Fruit fly (Drosophila melanogaster) whole organism, embryonic: Measurements from ENCODE around the gene Neto.
A peak's percentile ranks its signal among the peaks of the same experiment; 100 is the strongest.

ENCODE experiments used
- Atf6 ChIP-seq: fragments of 200-800 bp; sonication (Bioruptor generic); IDR thresholded peaks from 2 replicates; pipeline ENCODE4 v1.3.6; 2022; ENCODE audit warnings: missing biosample characterization, missing genetic modification characterization
- Bgb ChIP-seq: fragments of 200-800 bp; sonication (Bioruptor generic); IDR thresholded peaks from 2 replicates; pipeline ENCODE4 v1.3.6; 2022; ENCODE audit warnings: missing biosample characterization, missing genetic modification characterization; ENCODE audit not compliant: partially characterized antibody
- Bteb2 ChIP-seq: fragments of 200-800 bp; sonication (Bioruptor generic); optimal IDR thresholded peaks from 2 replicates; lab custom pipeline; 2016; ENCODE audit warnings: missing biosample characterization, missing genetic modification characterization
- CG10321 ChIP-seq: fragments of 200-800 bp; sonication (Bioruptor generic); IDR thresholded peaks from 2 replicates; pipeline ENCODE4 v1.3.6; 2022; ENCODE audit warnings: missing biosample characterization, missing genetic modification characterization
- CG10543 ChIP-seq: fragments of 200-800 bp; sonication (Bioruptor generic); optimal IDR thresholded peaks from 3 replicates; lab custom pipeline; 2017; ENCODE audit warnings: missing biosample characterization, mild to moderate bottlenecking, missing genetic modification characterization, moderate library complexity
- CG11504 ChIP-seq: fragments of 200-800 bp; sonication (Bioruptor generic); optimal IDR thresholded peaks from 3 replicates; lab custom pipeline; 2019; ENCODE audit warnings: missing biosample characterization, mild to moderate bottlenecking, missing genetic modification characterization, moderate library complexity
- CG12219 ChIP-seq: fragments of 200-800 bp; sonication (Bioruptor generic); optimal IDR thresholded peaks from 3 replicates; lab custom pipeline; 2018; ENCODE audit warnings: missing biosample characterization, mild to moderate bottlenecking, missing genetic modification characterization
- CG12769 ChIP-seq: fragments of 200-800 bp; sonication (Bioruptor generic); optimal IDR thresholded peaks from 2 replicates; lab custom pipeline; 2019; ENCODE audit warnings: missing biosample characterization, mild to moderate bottlenecking, missing genetic modification characterization, moderate library complexity
- CG13775 ChIP-seq: fragments of 200-800 bp; sonication (Bioruptor generic); optimal IDR thresholded peaks from 3 replicates; lab custom pipeline; 2017; ENCODE audit warnings: missing biosample characterization, mild to moderate bottlenecking, missing genetic modification characterization
- CG14014 ChIP-seq: fragments of 200-800 bp; sonication (Bioruptor generic); IDR thresholded peaks from 2 replicates; pipeline ENCODE4 v1.3.6; 2022; ENCODE audit warnings: missing biosample characterization, missing genetic modification characterization
- CG14441 ChIP-seq: fragments of 200-800 bp; sonication (Bioruptor generic); IDR thresholded peaks from 2 replicates; pipeline ENCODE4 v1.3.6; 2022; ENCODE audit warnings: missing biosample characterization, missing genetic modification characterization
- CG17359 ChIP-seq: fragments of 200-800 bp; sonication (Bioruptor generic); optimal IDR thresholded peaks from 3 replicates; lab custom pipeline; 2018; ENCODE audit warnings: missing biosample characterization, mild to moderate bottlenecking, missing genetic modification characterization, moderate library complexity
- CG2712 ChIP-seq: fragments of 200-800 bp; optimal IDR thresholded peaks from 3 replicates; lab custom pipeline; 2019; ENCODE audit warnings: missing biosample characterization, mild to moderate bottlenecking, missing genetic modification characterization, moderate library complexity
- CG2889 ChIP-seq: fragments of 200-800 bp; sonication (Bioruptor generic); IDR thresholded peaks from 3 replicates; pipeline ENCODE4 v1.3.6; 2022; ENCODE audit warnings: missing biosample characterization, missing genetic modification characterization
- CG3065 ChIP-seq: fragments of 200-800 bp; sonication (Bioruptor generic); optimal IDR thresholded peaks from 2 replicates; lab custom pipeline; 2016; ENCODE audit warnings: missing biosample characterization, missing genetic modification characterization
- CG33213 ChIP-seq: fragments of 200-800 bp; sonication (Bioruptor generic); optimal IDR thresholded peaks from 3 replicates; lab custom pipeline; 2016; ENCODE audit warnings: missing biosample characterization, missing genetic modification characterization
- CG33557 ChIP-seq: fragments of 200-800 bp; sonication (Bioruptor generic); optimal IDR thresholded peaks from 2 replicates; lab custom pipeline; 2019; ENCODE audit warnings: missing biosample characterization, mild to moderate bottlenecking, missing genetic modification characterization, moderate library complexity
- CG42726 ChIP-seq: fragments of 200-800 bp; sonication (Bioruptor generic); IDR thresholded peaks from 2 replicates; pipeline ENCODE4 v1.3.6; 2022; ENCODE audit warnings: missing biosample characterization, missing genetic modification characterization; ENCODE audit not compliant: partially characterized antibody
- CG4820 ChIP-seq: fragments of 200-800 bp; sonication (Bioruptor generic); optimal IDR thresholded peaks from 3 replicates; lab custom pipeline; 2016; ENCODE audit warnings: missing biosample characterization, missing genetic modification characterization
- CG6272 ChIP-seq: fragments of 200-800 bp; sonication (Bioruptor generic); IDR thresholded peaks from 2 replicates; pipeline ENCODE4 v1.3.6; 2022; ENCODE audit warnings: missing biosample characterization, missing genetic modification characterization
- CG7556 ChIP-seq: fragments of 200-800 bp; sonication (Bioruptor generic); optimal IDR thresholded peaks from 2 replicates; lab custom pipeline; 2017; ENCODE audit warnings: missing biosample characterization, mild to moderate bottlenecking, missing genetic modification characterization
- CG7839 ChIP-seq: fragments of 200-800 bp; sonication (Bioruptor generic); optimal IDR thresholded peaks from 3 replicates; lab custom pipeline; 2018; ENCODE audit warnings: missing biosample characterization, mild to moderate bottlenecking, missing genetic modification characterization, moderate library complexity
- Camta ChIP-seq: fragments of 200-800 bp; sonication (Bioruptor generic); optimal IDR thresholded peaks from 2 replicates; lab custom pipeline; 2016; ENCODE audit warnings: missing biosample characterization, missing genetic modification characterization
- CrebB ChIP-seq: fragments of 200-800 bp; sonication (Bioruptor generic); optimal IDR thresholded peaks from 3 replicates; lab custom pipeline; 2018; ENCODE audit warnings: missing biosample characterization, mild to moderate bottlenecking, missing genetic modification characterization
- Fer2 ChIP-seq: fragments of 200-800 bp; sonication (Bioruptor generic); optimal IDR thresholded peaks from 2 replicates; lab custom pipeline; 2018; ENCODE audit warnings: missing biosample characterization, mild to moderate bottlenecking, missing genetic modification characterization, moderate library complexity
- GATAe ChIP-seq: fragments of 200-800 bp; sonication (Bioruptor generic); conservative IDR thresholded peaks from 2 replicates; pipeline ENCODE4 v1.3.6; 2022; ENCODE audit warnings: missing biosample characterization, missing genetic modification characterization
- Lim3 ChIP-seq: fragments of 200-800 bp; sonication (Bioruptor generic); IDR thresholded peaks from 2 replicates; pipeline ENCODE4 v1.3.6; 2022; ENCODE audit warnings: missing biosample characterization, missing genetic modification characterization
- MTF-1 ChIP-seq: fragments of 200-800 bp; sonication (Bioruptor generic); optimal IDR thresholded peaks from 2 replicates; lab custom pipeline; 2018; ENCODE audit warnings: missing biosample characterization, mild to moderate bottlenecking, missing genetic modification characterization, borderline replicate concordance
- Meics ChIP-seq: fragments of 200-800 bp; sonication (Bioruptor generic); optimal IDR thresholded peaks from 2 replicates; lab custom pipeline; 2017; ENCODE audit warnings: missing biosample characterization, mild to moderate bottlenecking, missing genetic modification characterization
- Mes4 ChIP-seq: fragments of 200-800 bp; sonication (Bioruptor generic); optimal IDR thresholded peaks from 2 replicates; lab custom pipeline; 2016; ENCODE audit warnings: missing biosample characterization, missing genetic modification characterization
- Side ChIP-seq: fragments of 200-800 bp; sonication (Bioruptor generic); optimal IDR thresholded peaks from 2 replicates; lab custom pipeline; 2016; ENCODE audit warnings: missing biosample characterization, missing genetic modification characterization
- Sin3A ChIP-seq: fragments of >200 bp; optimal IDR thresholded peaks from 2 replicates; lab custom pipeline; 2018
- Xbp1 ChIP-seq: fragments of 200-800 bp; sonication (Bioruptor generic); optimal IDR thresholded peaks from 3 replicates; lab custom pipeline; 2016; ENCODE audit warnings: missing biosample characterization, mild to moderate bottlenecking, missing genetic modification characterization
- al ChIP-seq: fragments of 200-800 bp; sonication (Bioruptor generic); IDR thresholded peaks from 2 replicates; pipeline ENCODE4 v1.3.6; 2022; ENCODE audit warnings: missing biosample characterization, missing genetic modification characterization
- disco-r ChIP-seq: fragments of 200-800 bp; sonication (Bioruptor generic); optimal IDR thresholded peaks from 2 replicates; lab custom pipeline; 2016; ENCODE audit warnings: missing biosample characterization, missing genetic modification characterization
- dpn ChIP-seq, 2 experiments: fragments of 200-800 bp; sonication (Bioruptor generic); optimal IDR thresholded peaks; 3 replicates each; lab custom pipeline; 2016; ENCODE audit warnings: missing biosample characterization in 2 of 2, missing genetic modification characterization in 2 of 2
- ems ChIP-seq: fragments of 200-800 bp; sonication (Bioruptor generic); optimal IDR thresholded peaks from 3 replicates; lab custom pipeline; 2016; ENCODE audit warnings: missing biosample characterization, missing genetic modification characterization
- fd96Cb ChIP-seq: fragments of 200-800 bp; sonication (Bioruptor generic); optimal IDR thresholded peaks from 2 replicates; lab custom pipeline; 2018; ENCODE audit warnings: missing biosample characterization, mild to moderate bottlenecking, missing genetic modification characterization, moderate library complexity
- ftz-f1 ChIP-seq: fragments of 200-800 bp; sonication (Bioruptor generic); optimal IDR thresholded peaks from 2 replicates; lab custom pipeline; 2016; ENCODE audit warnings: missing biosample characterization, missing genetic modification characterization
- jing ChIP-seq: fragments of 200-800 bp; sonication (Bioruptor generic); optimal IDR thresholded peaks from 2 replicates; lab custom pipeline; 2018; ENCODE audit warnings: missing biosample characterization, mild to moderate bottlenecking, missing genetic modification characterization
- nerfin-2 ChIP-seq: fragments of 200-800 bp; sonication (Bioruptor generic); IDR thresholded peaks from 2 replicates; pipeline ENCODE4 v1.3.6; 2022; ENCODE audit warnings: missing biosample characterization, missing genetic modification characterization; ENCODE audit not compliant: partially characterized antibody
- nmo ChIP-seq: fragments of 200-800 bp; sonication (Bioruptor generic); optimal IDR thresholded peaks from 2 replicates; lab custom pipeline; 2018; ENCODE audit warnings: missing biosample characterization, mild to moderate bottlenecking, missing genetic modification characterization, moderate library complexity
- pan ChIP-seq, 4 experiments: fragments of >200 bp in 3 of 4; fragments of 200-800 bp in 1 of 4; sonication (Bioruptor generic) in 1 of 4; optimal IDR thresholded peaks in 3 of 4; IDR thresholded peaks in 1 of 4; 2 replicates each; pipeline versions ENCODE4 v1.3.6 to Lab custom; 2017 to 2022; ENCODE audit warnings: missing biosample characterization in 2 of 4, missing genetic modification characterization in 2 of 4, mixed read lengths in 1 of 4
- repo ChIP-seq: fragments of 200-800 bp; sonication (Bioruptor generic); optimal IDR thresholded peaks from 2 replicates; lab custom pipeline; 2016; ENCODE audit warnings: missing biosample characterization, missing genetic modification characterization
- salm ChIP-seq: fragments of 200-800 bp; sonication (Bioruptor generic); optimal IDR thresholded peaks from 2 replicates; lab custom pipeline; 2018; ENCODE audit warnings: missing biosample characterization, mild to moderate bottlenecking, missing genetic modification characterization
- slp2 ChIP-seq: fragments of 200-800 bp; sonication (Bioruptor generic); optimal IDR thresholded peaks from 2 replicates; lab custom pipeline; 2016; ENCODE audit warnings: missing biosample characterization, missing genetic modification characterization
- so ChIP-seq: fragments of 200-800 bp; sonication (Bioruptor generic); IDR thresholded peaks from 3 replicates; pipeline ENCODE4 v1.3.6; 2022; ENCODE audit warnings: missing biosample characterization, missing genetic modification characterization
- sug ChIP-seq: fragments of 200-800 bp; optimal IDR thresholded peaks from 2 replicates; lab custom pipeline; 2019; ENCODE audit warnings: missing biosample characterization, mild to moderate bottlenecking, missing genetic modification characterization, moderate library complexity
- tup ChIP-seq: fragments of 200-800 bp; sonication (Bioruptor generic); optimal IDR thresholded peaks from 2 replicates; lab custom pipeline; 2016; ENCODE audit warnings: missing biosample characterization, mild to moderate bottlenecking, missing genetic modification characterization, moderate library complexity
- vvl ChIP-seq: fragments of 200-800 bp; sonication (Bioruptor generic); IDR thresholded peaks from 2 replicates; pipeline ENCODE4 v1.3.6; 2022; ENCODE audit warnings: missing biosample characterization, missing genetic modification characterization

Neto gene

DNA sequence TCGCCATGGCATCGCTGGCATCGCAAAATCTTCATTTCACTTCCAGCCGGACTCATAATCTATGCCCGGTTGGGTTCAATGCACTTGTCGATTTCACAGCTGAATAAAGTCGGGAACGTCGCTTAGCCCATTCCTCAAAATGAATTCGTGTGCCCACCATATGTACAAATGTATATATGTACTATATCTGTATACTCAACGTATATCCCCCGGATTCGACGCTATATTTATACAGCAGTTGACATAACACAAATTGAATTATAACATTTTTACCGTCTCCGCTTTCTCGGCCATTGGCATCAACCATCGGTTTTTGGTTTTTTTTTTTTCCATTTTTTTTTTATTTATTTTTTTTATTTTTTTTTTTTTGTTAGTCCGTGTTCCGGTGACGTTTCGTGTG is 124.6 kb downstream of the Neto start (continued):
- TF ChIP-seq Fer2 (no peak), CG42726 (GFP tag; lab: Robert Waterston, UW) (no peak), nmo (no peak), tup (no peak), vvl (GFP tag; lab: Robert Waterston, UW) (no peak), CG33557 (GFP tag; lab: Kevin White, UChicago) (no peak), nerfin-2 (GFP tag; lab: Robert Waterston, UW) (no peak), Bgb (GFP tag; lab: Robert Waterston, UW) (no peak), Camta (GFP tag; lab: Kevin White, UChicago) (no peak), MTF-1 (GFP tag; lab: Kevin White, UChicago) (no peak), CG14014 (GFP tag; lab: Robert Waterston, UW) (peak; percentile 56; the same call in 1 of the 2 replicates), pan (optimal IDR thresholded peaks at IDR 0.05; lab: Kevin White, UChicago) (no peak), pan (GFP tag; optimal IDR thresholded peaks at IDR 0.05 in 1 of 2, IDR thresholded peaks at IDR 0.05 in 1 of 2) (no peak), fd96Cb (tag; lab: Kevin White, UChicago) (no peak), CG11504 (no peak)

DNA sequence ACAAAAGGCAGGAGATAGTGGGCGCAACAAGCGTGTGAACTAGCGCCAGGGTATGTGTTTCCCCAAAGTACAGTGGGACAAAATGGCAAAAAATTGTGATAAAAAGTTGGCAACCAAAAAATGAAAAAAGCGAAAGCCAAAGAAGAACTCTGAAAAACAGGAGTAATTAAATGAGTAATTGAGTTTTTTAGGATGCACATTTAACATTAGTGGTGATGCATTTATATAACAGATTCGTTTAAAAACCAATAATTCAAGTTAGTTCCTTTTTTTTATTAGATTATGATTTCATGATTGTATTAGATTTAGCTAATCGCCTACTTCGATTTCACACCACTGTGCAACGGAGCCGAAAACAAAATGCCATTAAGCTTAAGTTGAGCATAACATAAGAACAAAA is 126.7 kb downstream of the Neto start:
- TF ChIP-seq Side (GFP tag; lab: Kevin White, UChicago) (peak; percentile 17), Meics (GFP tag; lab: Kevin White, UChicago) (peak; percentile 60), CG2889 (GFP tag; lab: Robert Waterston, UW) (0 out of 3 replicates have a peak, but pooled peaks have one; percentile 9), CrebB (tag; lab: Kevin White, UChicago) (no peak), CG7556 (GFP tag; lab: Kevin White, UChicago) (peak; percentile 73), Bteb2 (GFP tag; lab: Kevin White, UChicago) (peak; percentile 42), dpn (GFP tag; optimal IDR thresholded peaks at IDR 0.05; lab: Kevin White, UChicago) (peak; percentile 58 to 60), GATAe (GFP tag; lab: Robert Waterston, UW) (no peak), al (GFP tag; lab: Robert Waterston, UW) (peak; percentile 30; the same call in 1 of the 2 replicates), CG10321 (GFP tag; lab: Robert Waterston, UW) (no peak), Xbp1 (GFP tag; lab: Kevin White, UChicago) (peak; percentile 60), jing (peak; percentile 8), ems (GFP tag; lab: Kevin White, UChicago) (peak; percentile 46), slp2 (GFP tag; lab: Kevin White, UChicago) (no peak), CG12219 (GFP tag; lab: Kevin White, UChicago) (peak; percentile 24), disco-r (no peak), CG17359 (peak; percentile 47), CG4820 (GFP tag; lab: Kevin White, UChicago) (peak; percentile 52), CG6272 (GFP tag; lab: Robert Waterston, UW) (no peak), so (GFP tag; lab: Robert Waterston, UW) (0 out of 3 replicates have a peak, but pooled peaks have one; percentile 42), ftz-f1 (GFP tag; lab: Kevin White, UChicago) (no peak), repo (GFP tag; lab: Kevin White, UChicago) (peak; percentile 53), CG13775 (GFP tag; lab: Kevin White, UChicago) (peak; percentile 20), sug (tag; lab: Kevin White, UChicago) (no peak), CG3065 (GFP tag; lab: Kevin White, UChicago) (no peak), CG14441 (GFP tag; lab: Robert Waterston, UW) (peak; percentile 47), Sin3A (lab: Kevin White, UChicago) (no peak), CG2712 (tag; lab: Kevin White, UChicago) (peak; percentile 71), Atf6 (GFP tag; lab: Robert Waterston, UW) (peak; percentile 49; the same call in 1 of the 2 replicates), Mes4 (GFP tag; lab: Kevin White, UChicago) (no peak), CG12769 (tag; lab: Kevin White, UChicago) (no peak), CG10543 (GFP tag; lab: Kevin White, UChicago) (no peak), salm (tag; lab: Kevin White, UChicago) (peak; percentile 20), CG33213 (GFP tag; lab: Kevin White, UChicago) (no peak), Lim3 (GFP tag; lab: Robert Waterston, UW) (no peak), CG7839 (peak; percentile 73)
